Fruit fly (Drosophila melanogaster): Measurements from ENCODE around the gene CG1236.

The CG1236 gene

DNA sequence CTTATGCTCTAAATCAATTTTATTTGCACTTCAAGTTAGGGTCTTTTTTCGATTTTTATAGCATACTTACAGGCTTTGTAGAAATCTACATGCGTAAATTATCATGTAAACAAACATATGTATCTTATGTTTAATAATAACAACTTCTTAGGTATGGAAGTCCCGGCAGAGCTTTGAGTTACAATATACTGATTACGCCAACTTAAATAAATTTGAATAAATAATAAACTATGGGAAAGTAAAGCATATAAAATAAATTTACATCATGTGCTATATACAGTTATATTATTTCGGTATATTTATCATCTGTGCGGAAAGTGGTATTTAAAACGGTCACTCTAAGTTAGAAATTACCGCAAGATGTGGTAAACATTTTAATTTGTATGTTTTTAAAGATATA, 3.4 kb upstream of the CG1236 start, which contains the start of gene CG1239 (continued):
- TF ChIP-seq Asciz (GFP tag; optimal IDR thresholded peaks at IDR 0.05) (no peak), zfh2 (GFP tag; optimal IDR thresholded peaks at IDR 0.05) (no peak), CG2712 (tag; optimal IDR thresholded peaks at IDR 0.05) (peak; percentile 31), Bgb (GFP tag; IDR thresholded peaks at IDR 0.05; ENCODE audit: partially characterized antibody) (0 out of 2 replicates have a peak, but pooled peaks have one; percentile 20), Mes4 (GFP tag; optimal IDR thresholded peaks at IDR 0.05) (no peak), knrl (GFP tag; IDR thresholded peaks at IDR 0.05; ENCODE audit: partially characterized antibody) (0 out of 3 replicates have a peak, but pooled peaks have one; percentile 28), sens-2 (GFP tag; IDR thresholded peaks at IDR 0.05) (no peak), Xrp1 (GFP tag; IDR thresholded peaks at IDR 0.05) (no peak), slp2 (GFP tag; optimal IDR thresholded peaks at IDR 0.05) (no peak), pho (GFP tag; optimal IDR thresholded peaks at IDR 0.05) (no peak), ttk (GFP tag; IDR thresholded peaks at IDR 0.05) (no peak), gfzf (GFP tag; optimal IDR thresholded peaks at IDR 0.05) (peak; percentile 60), CG14667 (GFP tag; IDR thresholded peaks at IDR 0.05) (no peak), HmgZ (tag; optimal IDR thresholded peaks at IDR 0.05) (peak; percentile 41), CG9797 (GFP tag; optimal IDR thresholded peaks at IDR 0.05) (peak; percentile 78), stwl (tag; optimal IDR thresholded peaks at IDR 0.05) (peak; percentile 34), BEAF-32 (GFP tag; optimal IDR thresholded peaks at IDR 0.05) (peak; percentile 17), CkIIα-i1 (GFP tag; IDR thresholded peaks at IDR 0.05) (no peak), zen (tag; optimal IDR thresholded peaks at IDR 0.05) (peak; percentile 48), CG10267 (tag; optimal IDR thresholded peaks at IDR 0.05) (peak; percentile 48), Hey (tag; optimal IDR thresholded peaks at IDR 0.05) (no peak), crp (GFP tag; optimal IDR thresholded peaks at IDR 0.05) (peak in 1 of 2 experiments; percentile 58), lov (optimal IDR thresholded peaks at IDR 0.05) (no peak), lov (GFP tag; IDR thresholded peaks at IDR 0.05) (no peak), pfk (GFP tag; optimal IDR thresholded peaks at IDR 0.05) (no peak), ssp (GFP tag; IDR thresholded peaks at IDR 0.05) (no peak), trem (tag; optimal IDR thresholded peaks at IDR 0.05) (peak; percentile 72), Dip2 (GFP tag; IDR thresholded peaks at IDR 0.05) (no peak), CG43689 (GFP tag; IDR thresholded peaks at IDR 0.05) (no peak), Scr (GFP tag; IDR thresholded peaks at IDR 0.05; ENCODE audit: partially characterized antibody) (0 out of 2 replicates have a peak, but pooled peaks have one; percentile 23), CG14710 (tag; optimal IDR thresholded peaks at IDR 0.05) (peak; percentile 60), D19A (tag; optimal IDR thresholded peaks at IDR 0.05) (peak; percentile 3), twi (tag; optimal IDR thresholded peaks at IDR 0.05) (no peak), onecut (GFP tag; IDR thresholded peaks at IDR 0.05) (no peak), pita (GFP tag; optimal IDR thresholded peaks at IDR 0.05) (peak; percentile 18), CG17829 (tag; optimal IDR thresholded peaks at IDR 0.05) (peak; percentile 37), CG12769 (tag; optimal IDR thresholded peaks at IDR 0.05) (no peak), Rfx (GFP tag; IDR thresholded peaks at IDR 0.05) (no peak), H2.0 (GFP tag; IDR thresholded peaks at IDR 0.05) (no peak), CG16813 (GFP tag; IDR thresholded peaks at IDR 0.05; ENCODE audit: partially characterized antibody) (0 out of 3 replicates have a peak, but pooled peaks have one; percentile 27), Ets97D (GFP tag; optimal IDR thresholded peaks at IDR 0.05) (no peak), Lhr (GFP tag; optimal IDR thresholded peaks at IDR 0.05) (peak; percentile 60), HLH3B (GFP tag; IDR thresholded peaks at IDR 0.05) (no peak), CG17361 (GFP tag; IDR thresholded peaks at IDR 0.05) (peak; percentile 42; the same call in 2 of the 3 replicates), CG12659 (GFP tag; optimal IDR thresholded peaks at IDR 0.05) (peak; percentile 50), MBD-R2 (GFP tag; IDR thresholded peaks at IDR 0.05) (peak; percentile 50; the same call in 1 of the 2 replicates)

Measured in whole organism, embryonic.